1 worm cellular context compared by ENCODE assay signal in the genomic region with DNA sequence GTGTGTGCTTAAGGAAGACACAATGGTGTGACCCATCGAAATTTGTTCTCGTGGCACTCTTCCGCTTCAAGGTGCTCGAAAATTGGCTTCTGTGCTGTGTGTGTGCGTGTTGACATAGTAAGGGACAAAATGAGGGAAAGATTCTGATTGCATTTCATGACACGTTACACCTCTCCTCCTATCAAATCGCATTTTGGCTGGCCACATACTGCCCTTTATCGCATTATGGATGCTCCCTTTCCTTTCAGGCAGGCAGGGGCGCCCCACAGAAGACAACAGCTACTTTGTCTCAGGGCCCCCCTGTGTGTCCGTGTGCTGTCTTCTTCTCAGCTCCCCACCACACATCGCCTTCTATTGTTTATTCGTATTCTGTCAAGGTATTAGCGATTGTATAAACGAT.
TF ChIP-seq lines count a peak whose summit lies in the region.

No protein-coding gene starts in this region.

TF ChIP-seq in whole organism, L1 larva, 84 proteins besides CTCF, POLR2A, EP300 and RAD21 (continued from another document):
- no peak for TF ChIP-seq lin-13 (GFP tag; optimal IDR thresholded peaks at IDR 0.05; lab: Kevin White, UChicago)
